Worm (Caenorhabditis elegans): Measurements from ENCODE around the gene math-5.

ce11 chrII:1882705-1883104 is at the start of gene math-5:
- no peak for TF ChIP-seq nhr-47 (tag; optimal IDR thresholded peaks at IDR 0.05)
- TF ChIP-seq lin-39 (tag; optimal IDR thresholded peaks at IDR 0.05), result no peak
- no peak for TF ChIP-seq nhr-12 (tag; optimal IDR thresholded peaks at IDR 0.05)
- TF ChIP-seq snu-23 (GFP tag; optimal IDR thresholded peaks at IDR 0.05), result no peak

Measured in whole organism, L1 larva.